Fruit fly (Drosophila melanogaster): Measurements from ENCODE around the gene cv.

cv gene

dm6 chrX:5672243-5673051, 17.4 kb upstream of the cv start, which contains the start of gene RpL35 (continued):
- TF ChIP-seq her (GFP tag; optimal IDR thresholded peaks at IDR 0.05) (peak; percentile 50), Bgb (GFP tag; IDR thresholded peaks at IDR 0.05; ENCODE audit: partially characterized antibody) (peak; percentile 29; the same call in 1 of the 2 replicates), CG7987 (GFP tag; optimal IDR thresholded peaks at IDR 0.05) (peak; percentile 51), Myb (GFP tag; optimal IDR thresholded peaks at IDR 0.05) (peak; percentile 35), CG11504 (tag; optimal IDR thresholded peaks at IDR 0.05) (no peak), gfzf (GFP tag; optimal IDR thresholded peaks at IDR 0.05) (peak; percentile 59), inv (GFP tag; IDR thresholded peaks at IDR 0.05; ENCODE audit: partially characterized antibody) (peak; percentile 46; the same call in 1 of the 2 replicates), wek (GFP tag; optimal IDR thresholded peaks at IDR 0.05) (peak; percentile 56), CG17829 (tag; optimal IDR thresholded peaks at IDR 0.05) (peak; percentile 17), sens (GFP tag) (peak; percentile 81), Opbp (GFP tag; IDR thresholded peaks at IDR 0.05; ENCODE audit: partially characterized antibody) (0 out of 3 replicates have a peak, but pooled peaks have one; percentile 18), bsh (GFP tag; optimal IDR thresholded peaks at IDR 0.05) (peak in 1 of 2 experiments; percentile 26), YL-1 (GFP tag; optimal IDR thresholded peaks at IDR 0.05) (peak; percentile 91), sqz (GFP tag; optimal IDR thresholded peaks at IDR 0.05) (peak; percentile 36), CG2202 (tag; optimal IDR thresholded peaks at IDR 0.05) (peak; percentile 16), dmrt99B (tag; optimal IDR thresholded peaks at IDR 0.05) (no peak), onecut (GFP tag; IDR thresholded peaks at IDR 0.05) (no peak), trem (tag; optimal IDR thresholded peaks at IDR 0.05) (no peak), CG4404 (GFP tag; IDR thresholded peaks at IDR 0.05) (no peak), gcm (GFP tag; optimal IDR thresholded peaks at IDR 0.05) (peak; percentile 29), CG15269 (tag; optimal IDR thresholded peaks at IDR 0.05) (peak; percentile 33), H15 (GFP tag; IDR thresholded peaks at IDR 0.05) (no peak), Fer3 (tag; optimal IDR thresholded peaks at IDR 0.05) (peak; percentile 45), CG32532 (GFP tag; IDR thresholded peaks at IDR 0.05) (peak; percentile 52; the same call in 1 of the 2 replicates), B-H1 (GFP tag; IDR thresholded peaks at IDR 0.05) (no peak), zfh2 (GFP tag; optimal IDR thresholded peaks at IDR 0.05) (peak; percentile 13), odd (GFP tag; optimal IDR thresholded peaks at IDR 0.05) (peak; percentile 59), ftz-f1 (GFP tag; optimal IDR thresholded peaks at IDR 0.05) (no peak), Lhr (GFP tag; optimal IDR thresholded peaks at IDR 0.05) (peak; percentile 60), CG11085 (GFP tag; IDR thresholded peaks at IDR 0.05) (0 out of 2 replicates have a peak, but pooled peaks have one; percentile 23), CG2875 (GFP tag; optimal IDR thresholded peaks at IDR 0.05) (peak; percentile 26), Xbp1 (GFP tag; optimal IDR thresholded peaks at IDR 0.05) (peak; percentile 12), amos (GFP tag; IDR thresholded peaks at IDR 0.05; ENCODE audit: partially characterized antibody) (peak; percentile 55; the same call in 1 of the 2 replicates), oc (tag; optimal IDR thresholded peaks at IDR 0.05) (no peak), Trl (optimal IDR thresholded peaks at IDR 0.05) (no peak), Trl (GFP tag; optimal IDR thresholded peaks at IDR 0.05) (peak; percentile 32)

- TF ChIP-seq chinmo (GFP tag; IDR thresholded peaks at IDR 0.05; ENCODE audit: partially characterized antibody) (0 out of 4 replicates have a peak, but pooled peaks have one; percentile 33), Opbp (GFP tag; IDR thresholded peaks at IDR 0.05; ENCODE audit: partially characterized antibody) (no peak), Pdp1 (GFP tag; optimal IDR thresholded peaks at IDR 0.05) (peak in 1 of 2 experiments; percentile 0)
Observed at dm6 chrX:5676855-5677254, 12.9 kb upstream of the cv start.
